Worm (Caenorhabditis elegans) whole organism, mixed stage, embryonic: ENCODE measurements around the gene Y41C4A.6.

Experiments
- bed-3 ChIP-seq: fragments of 200-800 bp; sonication (Bioruptor generic); optimal IDR thresholded peaks from 3 replicates; lab custom pipeline; 2018; ENCODE audit warnings: mild to moderate bottlenecking, missing genetic modification characterization, moderate library complexity, missing compliant biosample characterization
- blmp-1 ChIP-seq: fragments of 150-350 bp; optimal IDR thresholded peaks from 2 replicates; lab custom pipeline; 2014; ENCODE audit warnings: missing biosample characterization, missing genetic modification characterization
- ceh-39 ChIP-seq: fragments of 150-350 bp; optimal IDR thresholded peaks from 2 replicates; lab custom pipeline; 2014; ENCODE audit warnings: missing biosample characterization, missing genetic modification characterization
- ceh-83 ChIP-seq: fragments of 200-800 bp; sonication (Bioruptor generic); optimal IDR thresholded peaks from 2 replicates; lab custom pipeline; 2018; ENCODE audit warnings: mild to moderate bottlenecking, missing genetic modification characterization, missing compliant biosample characterization
- ces-1 ChIP-seq: fragments of 150-350 bp; optimal IDR thresholded peaks from 2 replicates; lab custom pipeline; 2014; ENCODE audit warnings: missing biosample characterization, missing genetic modification reagents, missing genetic modification characterization
- cnd-1 ChIP-seq: fragments of 200-800 bp; sonication (Bioruptor generic); optimal IDR thresholded peaks from 2 replicates; lab custom pipeline; 2018; ENCODE audit warnings: mild to moderate bottlenecking, missing genetic modification characterization, missing compliant biosample characterization
- drap-1 ChIP-seq: fragments of 200-800 bp; sonication (Bioruptor generic); optimal IDR thresholded peaks from 3 replicates; lab custom pipeline; 2018; ENCODE audit warnings: mild to moderate bottlenecking, missing genetic modification characterization, missing compliant biosample characterization
- elt-1 ChIP-seq: sonication (generic microtip); optimal IDR thresholded peaks from 2 replicates; lab custom pipeline; 2017; ENCODE audit warnings: missing genetic modification characterization, mild to moderate bottlenecking, missing compliant biosample characterization, antibody characterized with exemption, moderate library complexity, borderline replicate concordance; ENCODE audit not compliant: insufficient read depth
- elt-3 ChIP-seq: fragments of 150-350 bp; optimal IDR thresholded peaks from 2 replicates; lab custom pipeline; 2014; ENCODE audit warnings: missing biosample characterization, missing genetic modification characterization
- flh-1 ChIP-seq: fragments of 200-800 bp; sonication (Bioruptor generic); optimal IDR thresholded peaks from 2 replicates; lab custom pipeline; 2018; ENCODE audit warnings: mild to moderate bottlenecking, missing genetic modification characterization, moderate library complexity, missing compliant biosample characterization
- ham-2 ChIP-seq: fragments of 200-800 bp; sonication (Bioruptor generic); optimal IDR thresholded peaks from 2 replicates; lab custom pipeline; 2018; ENCODE audit warnings: mild to moderate bottlenecking, missing genetic modification characterization, missing compliant biosample characterization
- hlh-1 ChIP-seq: fragments of 150-350 bp; optimal IDR thresholded peaks from 2 replicates; lab custom pipeline; 2014; ENCODE audit warnings: missing biosample characterization, missing genetic modification reagents, missing genetic modification characterization
- lin-13 ChIP-seq: fragments of 150-350 bp; optimal IDR thresholded peaks from 2 replicates; lab custom pipeline; 2014; ENCODE audit warnings: missing biosample characterization, missing genetic modification characterization
- lin-32 ChIP-seq: fragments of 200-800 bp; sonication (Bioruptor generic); optimal IDR thresholded peaks from 2 replicates; lab custom pipeline; 2018; ENCODE audit warnings: mild to moderate bottlenecking, missing genetic modification characterization, missing compliant biosample characterization
- lsy-2 ChIP-seq: fragments of 150-350 bp; optimal IDR thresholded peaks from 2 replicates; lab custom pipeline; 2014; ENCODE audit warnings: missing biosample characterization, missing genetic modification characterization
- mab-5 ChIP-seq: fragments of 150-350 bp; optimal IDR thresholded peaks from 2 replicates; lab custom pipeline; 2014; ENCODE audit warnings: missing biosample characterization, missing genetic modification characterization
- mep-1 ChIP-seq: fragments of 150-350 bp; optimal IDR thresholded peaks from 2 replicates; lab custom pipeline; 2017; ENCODE audit warnings: missing biosample characterization, missing genetic modification reagents, missing genetic modification characterization, inconsistent platforms
- nhr-12 ChIP-seq: fragments of 150-350 bp; optimal IDR thresholded peaks from 2 replicates; lab custom pipeline; 2014; ENCODE audit warnings: missing biosample characterization, missing genetic modification characterization
- nhr-2 ChIP-seq: fragments of 150-350 bp; optimal IDR thresholded peaks from 2 replicates; lab custom pipeline; 2014; ENCODE audit warnings: missing biosample characterization, missing genetic modification characterization
- nhr-237 ChIP-seq: fragments of 150-350 bp; optimal IDR thresholded peaks from 2 replicates; lab custom pipeline; 2014; ENCODE audit warnings: missing biosample characterization, missing genetic modification characterization
- nhr-28 ChIP-seq: fragments of 150-350 bp; optimal IDR thresholded peaks from 2 replicates; lab custom pipeline; 2014; ENCODE audit warnings: missing biosample characterization, missing genetic modification characterization
- nhr-76 ChIP-seq: sonication (generic microtip); optimal IDR thresholded peaks from 2 replicates; lab custom pipeline; 2017; ENCODE audit warnings: missing biosample characterization, missing genetic modification characterization
- pha-4 ChIP-seq: fragments of 150-350 bp; optimal IDR thresholded peaks from 2 replicates; lab custom pipeline; 2018; ENCODE audit warnings: missing biosample characterization, missing genetic modification reagents, missing genetic modification characterization
- sem-2 ChIP-seq: fragments of 200-800 bp; sonication (Bioruptor generic); optimal IDR thresholded peaks from 2 replicates; lab custom pipeline; 2018; ENCODE audit warnings: mild to moderate bottlenecking, missing genetic modification characterization, missing compliant biosample characterization
- snpc-4 ChIP-seq: fragments of 150-350 bp; optimal IDR thresholded peaks from 2 replicates; lab custom pipeline; 2014; ENCODE audit warnings: missing biosample characterization, missing genetic modification characterization
- sptf-1 ChIP-seq: sonication (generic microtip); optimal IDR thresholded peaks from 2 replicates; lab custom pipeline; 2017; ENCODE audit warnings: mild to moderate bottlenecking, missing genetic modification characterization, moderate library complexity, missing compliant biosample characterization
- tbx-8 ChIP-seq: fragments of 200-800 bp; sonication (Bioruptor generic); optimal IDR thresholded peaks from 2 replicates; lab custom pipeline; 2018; ENCODE audit warnings: mild to moderate bottlenecking, missing genetic modification characterization, moderate library complexity, missing compliant biosample characterization
- unc-39 ChIP-seq: fragments of 150-350 bp; optimal IDR thresholded peaks from 2 replicates; lab custom pipeline; 2014; ENCODE audit warnings: missing biosample characterization, missing genetic modification characterization
- unc-62 ChIP-seq: fragments of 150-350 bp; optimal IDR thresholded peaks from 2 replicates; lab custom pipeline; 2014; ENCODE audit warnings: missing biosample characterization, missing genetic modification reagents, missing genetic modification characterization
- zip-8 ChIP-seq: fragments of 150-350 bp; optimal IDR thresholded peaks from 2 replicates; lab custom pipeline; 2014; ENCODE audit warnings: missing biosample characterization, missing genetic modification characterization
- ztf-11 ChIP-seq: fragments of 150-350 bp; optimal IDR thresholded peaks from 2 replicates; lab custom pipeline; 2014; ENCODE audit warnings: missing biosample characterization, missing genetic modification characterization

Y41C4A.6 gene

ce11 chrIII:11683038-11683437, 13.3 kb upstream of the Y41C4A.6 start:
- no peak for TF ChIP-seq unc-62
- no peak for TF ChIP-seq nhr-237 (tag; lab: Kevin White, UChicago)
- TF ChIP-seq nhr-2 (tag; lab: Kevin White, UChicago) = no peak
- TF ChIP-seq nhr-12 (tag; lab: Kevin White, UChicago) = no peak
- no peak for TF ChIP-seq blmp-1 (tag; lab: Kevin White, UChicago)
- no peak for TF ChIP-seq ham-2 (GFP tag; lab: Kevin White, UChicago)
- TF ChIP-seq snpc-4 (tag; lab: Kevin White, UChicago) = no peak
- no peak for TF ChIP-seq mep-1 (tag; lab: Kevin White, UChicago)
- no peak for TF ChIP-seq elt-3 (tag; lab: Kevin White, UChicago)
- no peak for TF ChIP-seq ztf-11 (tag; lab: Kevin White, UChicago)
- no peak for TF ChIP-seq drap-1
- no peak for TF ChIP-seq mab-5 (tag; lab: Kevin White, UChicago)
- no peak for TF ChIP-seq ceh-39 (tag; lab: Kevin White, UChicago)
- no peak for TF ChIP-seq sptf-1 (tag; lab: Kevin White, UChicago)
- TF ChIP-seq bed-3 (GFP tag; lab: Kevin White, UChicago) = no peak
- TF ChIP-seq lin-32 = no peak
- TF ChIP-seq lin-13 (tag; lab: Kevin White, UChicago) = no peak
- no peak for TF ChIP-seq ceh-83 (GFP tag; lab: Kevin White, UChicago)
- TF ChIP-seq nhr-76 (tag; lab: Kevin White, UChicago) = no peak

ce11 chrIII:11683790-11684189, 12.6 kb upstream of the Y41C4A.6 start:
- TF ChIP-seq lin-32 (no peak), zip-8 (tag; lab: Kevin White, UChicago) (no peak), ztf-11 (tag; lab: Kevin White, UChicago) (no peak), mab-5 (tag; lab: Kevin White, UChicago) (no peak), nhr-76 (tag; lab: Kevin White, UChicago) (no peak), unc-39 (tag; lab: Kevin White, UChicago) (no peak), cnd-1 (tag; lab: Kevin White, UChicago) (no peak), tbx-8 (GFP tag; lab: Kevin White, UChicago) (no peak), drap-1 (no peak), ces-1 (no peak), flh-1 (GFP tag; lab: Kevin White, UChicago) (no peak), nhr-28 (tag; lab: Kevin White, UChicago) (no peak), ceh-83 (GFP tag; lab: Kevin White, UChicago) (no peak), snpc-4 (tag; lab: Kevin White, UChicago) (no peak), sptf-1 (tag; lab: Kevin White, UChicago) (no peak), ceh-39 (tag; lab: Kevin White, UChicago) (no peak), elt-1 (tag; lab: Kevin White, UChicago) (no peak)

- TF ChIP-seq mep-1 (tag; lab: Kevin White, UChicago) (no peak), zip-8 (tag; lab: Kevin White, UChicago) (peak; percentile 70)
- TF ChIP-seq, all 35 proteins: peak for 1
Observed at ce11 chrIII:11684770-11685169, 11.6 kb upstream of the Y41C4A.6 start.

ce11 chrIII:11689303-11689702, 7.1 kb upstream of the Y41C4A.6 start:
- TF ChIP-seq elt-3 (tag; lab: Kevin White, UChicago) (peak; percentile 68), zip-8 (tag; lab: Kevin White, UChicago) (no peak), mep-1 (tag; lab: Kevin White, UChicago) (no peak), sem-2 (GFP tag; lab: Kevin White, UChicago) (no peak), elt-1 (tag; lab: Kevin White, UChicago) (peak; percentile 78), lsy-2 (no peak), ceh-39 (tag; lab: Kevin White, UChicago) (no peak), hlh-1 (tag; lab: Kevin White, UChicago) (no peak), ham-2 (GFP tag; lab: Kevin White, UChicago) (no peak), pha-4 (tag; lab: Kevin White, UChicago) (no peak), unc-39 (tag; lab: Kevin White, UChicago) (no peak), nhr-28 (tag; lab: Kevin White, UChicago) (no peak), lin-13 (tag; lab: Kevin White, UChicago) (no peak), nhr-237 (tag; lab: Kevin White, UChicago) (no peak)

- no peak for TF ChIP-seq ceh-83 (GFP tag; lab: Kevin White, UChicago)
- no peak for TF ChIP-seq bed-3 (GFP tag; lab: Kevin White, UChicago)
- no peak for TF ChIP-seq ham-2 (GFP tag; lab: Kevin White, UChicago)
- TF ChIP-seq elt-1 (tag; lab: Kevin White, UChicago) = no peak
- no peak for TF ChIP-seq nhr-28 (tag; lab: Kevin White, UChicago)
- no peak for TF ChIP-seq ztf-11 (tag; lab: Kevin White, UChicago)
Observed at ce11 chrIII:11689887-11690286, 6.5 kb upstream of the Y41C4A.6 start.
